Worm (Caenorhabditis elegans) whole organism, young adult: ENCODE results near the gene prdx-3.

Experiments used
- C06A6.2 ChIP-seq: fragments of 200-800 bp; sonication (Bioruptor generic); conservative IDR thresholded peaks from 2 replicates; pipeline ENCODE4 v1.3.6; 2022; ENCODE audit warnings: missing genetic modification characterization, missing compliant biosample characterization
- C17E4.6 ChIP-seq: fragments of 200-800 bp; sonication (Bioruptor generic); IDR thresholded peaks from 2 replicates; pipeline ENCODE4 v1.3.6; 2022; ENCODE audit warnings: missing genetic modification reagents, missing genetic modification characterization, missing compliant biosample characterization
- F39B2.1 ChIP-seq: fragments of 200-800 bp; sonication (Bioruptor generic); IDR thresholded peaks from 2 replicates; pipeline ENCODE4 v1.3.6; 2022; ENCODE audit warnings: missing genetic modification reagents, missing genetic modification characterization, missing compliant biosample characterization
- F57C9.4 ChIP-seq: sonication (generic microtip); optimal IDR thresholded peaks from 2 replicates; lab custom pipeline; 2017; ENCODE audit warnings: mild to moderate bottlenecking, missing genetic modification characterization, missing compliant biosample characterization
- K11D2.4 ChIP-seq: fragments of 200-800 bp; sonication (Bioruptor generic); IDR thresholded peaks from 2 replicates; pipeline ENCODE4 v1.3.6; 2022; ENCODE audit warnings: missing genetic modification reagents, missing genetic modification characterization, missing compliant biosample characterization
- K12H6.12 ChIP-seq: fragments of 200-800 bp; sonication (Bioruptor generic); optimal IDR thresholded peaks from 2 replicates; lab custom pipeline; 2018; ENCODE audit warnings: mild to moderate bottlenecking, missing genetic modification characterization, missing compliant biosample characterization
- T07F8.4 ChIP-seq: sonication (generic microtip); optimal IDR thresholded peaks from 2 replicates; lab custom pipeline; 2016; ENCODE audit warnings: mild to moderate bottlenecking, missing genetic modification characterization, moderate library complexity, missing compliant biosample characterization
- Y53G8AR.9 ChIP-seq: fragments of 200-800 bp; sonication (Bioruptor generic); conservative IDR thresholded peaks from 2 replicates; pipeline ENCODE4 v1.3.6; 2022; ENCODE audit warnings: missing genetic modification reagents, missing genetic modification characterization, missing compliant biosample characterization
- Y67H2A.10 ChIP-seq: fragments of 200-800 bp; sonication (Bioruptor generic); conservative IDR thresholded peaks from 2 replicates; pipeline ENCODE4 v1.3.6; 2022; ENCODE audit warnings: missing genetic modification reagents, missing genetic modification characterization, missing compliant biosample characterization
- Y79H2A.3 ChIP-seq: fragments of 200-800 bp; sonication (Bioruptor generic); conservative IDR thresholded peaks from 2 replicates; pipeline ENCODE4 v1.3.6; 2022; ENCODE audit warnings: missing genetic modification reagents, missing genetic modification characterization, missing compliant biosample characterization
- athp-1 ChIP-seq: sonication (generic microtip); optimal IDR thresholded peaks from 2 replicates; lab custom pipeline; 2017; ENCODE audit warnings: mild to moderate bottlenecking, missing genetic modification characterization, missing compliant biosample characterization
- cebp-2 ChIP-seq: fragments of 200-800 bp; sonication (Bioruptor generic); IDR thresholded peaks from 2 replicates; pipeline ENCODE4 v1.3.6; 2022; ENCODE audit warnings: missing genetic modification characterization, missing compliant biosample characterization
- ceh-79 ChIP-seq: sonication (generic microtip); optimal IDR thresholded peaks from 2 replicates; lab custom pipeline; 2017; ENCODE audit warnings: mild to moderate bottlenecking, missing genetic modification characterization, missing compliant biosample characterization
- ceh-91 ChIP-seq: fragments of 200-800 bp; sonication (Bioruptor generic); IDR thresholded peaks from 2 replicates; pipeline ENCODE4 v1.3.6; 2022; ENCODE audit warnings: missing genetic modification reagents, missing genetic modification characterization, missing compliant biosample characterization
- die-1 ChIP-seq: sonication (generic microtip); optimal IDR thresholded peaks from 2 replicates; lab custom pipeline; 2016; ENCODE audit warnings: missing genotype, mild to moderate bottlenecking, missing genetic modification characterization, missing compliant biosample characterization
- dox-1 ChIP-seq: fragments of 200-800 bp; sonication (Bioruptor generic); IDR thresholded peaks from 2 replicates; pipeline ENCODE4 v1.3.6; 2022; ENCODE audit warnings: missing genetic modification reagents, missing genetic modification characterization, missing compliant biosample characterization
- dpl-1 ChIP-seq: fragments of 150-350 bp; optimal IDR thresholded peaks from 2 replicates; lab custom pipeline; 2014; ENCODE audit warnings: missing biosample characterization, missing genetic modification reagents, missing genetic modification characterization
- egl-18 ChIP-seq: fragments of 200-800 bp; sonication (Bioruptor generic); IDR thresholded peaks from 2 replicates; pipeline ENCODE4 v1.3.6; 2022; ENCODE audit warnings: missing genetic modification reagents, missing genetic modification characterization, missing compliant biosample characterization
- egrh-3 ChIP-seq: fragments of 200-800 bp; sonication (Bioruptor generic); IDR thresholded peaks from 2 replicates; pipeline ENCODE4 v1.3.6; 2022; ENCODE audit warnings: missing genetic modification reagents, missing genetic modification characterization, missing compliant biosample characterization
- ekl-4 ChIP-seq: fragments of 200-800 bp; sonication (Bioruptor generic); IDR thresholded peaks from 2 replicates; pipeline ENCODE4 v1.3.6; 2022; ENCODE audit warnings: missing genetic modification reagents, missing genetic modification characterization, missing compliant biosample characterization
- him-1 ChIP-seq: sonication (generic microtip); optimal IDR thresholded peaks from 2 replicates; lab custom pipeline; 2016; ENCODE audit warnings: missing genotype, missing genetic modification reagents, missing genetic modification characterization, missing compliant biosample characterization
- hlh-26 ChIP-seq: fragments of 200-800 bp; sonication (Bioruptor generic); conservative IDR thresholded peaks from 2 replicates; pipeline ENCODE4 v1.3.6; 2022; ENCODE audit warnings: missing genetic modification reagents, missing genetic modification characterization, missing compliant biosample characterization
- hmg-20 ChIP-seq: fragments of 200-800 bp; sonication (Bioruptor generic); IDR thresholded peaks from 2 replicates; pipeline ENCODE4 v1.3.6; 2022; ENCODE audit warnings: missing genetic modification reagents, missing genetic modification characterization, missing compliant biosample characterization
- hsf-1 ChIP-seq: fragments of 200-800 bp; sonication (Bioruptor generic); IDR thresholded peaks from 2 replicates; pipeline ENCODE4 v1.3.6; 2022; ENCODE audit warnings: missing genetic modification reagents, missing genetic modification characterization, missing compliant biosample characterization
- let-526 ChIP-seq: fragments of 200-800 bp; sonication (Bioruptor generic); IDR thresholded peaks from 2 replicates; pipeline ENCODE4 v1.3.6; 2022; ENCODE audit warnings: missing genetic modification reagents, missing genetic modification characterization, missing compliant biosample characterization
- lsl-1 ChIP-seq: fragments of 200-800 bp; sonication (Bioruptor generic); optimal IDR thresholded peaks from 2 replicates; lab custom pipeline; 2018; ENCODE audit warnings: mild to moderate bottlenecking, missing genetic modification characterization, moderate library complexity, missing compliant biosample characterization
- lsy-27 ChIP-seq: sonication (generic microtip); optimal IDR thresholded peaks from 2 replicates; lab custom pipeline; 2017; ENCODE audit warnings: missing genetic modification characterization, mild to moderate bottlenecking, missing compliant biosample characterization, antibody characterized with exemption, missing genotype, borderline replicate concordance; ENCODE audit not compliant: insufficient read depth
- madf-10 ChIP-seq: sonication (generic microtip); optimal IDR thresholded peaks from 2 replicates; lab custom pipeline; 2016; ENCODE audit warnings: mild to moderate bottlenecking, missing genetic modification characterization, missing compliant biosample characterization
- madf-6 ChIP-seq: fragments of 200-800 bp; sonication (Bioruptor generic); IDR thresholded peaks from 2 replicates; pipeline ENCODE4 v1.3.6; 2022; ENCODE audit warnings: missing genetic modification reagents, missing genetic modification characterization, missing compliant biosample characterization
- madf-8 ChIP-seq: fragments of 200-800 bp; sonication (Bioruptor generic); conservative IDR thresholded peaks from 2 replicates; pipeline ENCODE4 v1.3.6; 2022; ENCODE audit warnings: missing genetic modification reagents, missing genetic modification characterization, missing compliant biosample characterization
- nfyb-1 ChIP-seq: fragments of 200-800 bp; sonication (Bioruptor generic); IDR thresholded peaks from 2 replicates; pipeline ENCODE4 v1.3.6; 2022; ENCODE audit warnings: missing genetic modification reagents, missing genetic modification characterization, missing compliant biosample characterization
- nhr-90 ChIP-seq: sonication (generic microtip); optimal IDR thresholded peaks from 2 replicates; lab custom pipeline; 2016; ENCODE audit warnings: missing genotype, mild to moderate bottlenecking, missing genetic modification characterization, missing compliant biosample characterization
- rec-8 ChIP-seq, 2 experiments: sonication (generic microtip); optimal IDR thresholded peaks; 2 replicates each; lab custom pipeline; 2016; ENCODE audit warnings: mild to moderate bottlenecking in 2 of 2, missing genetic modification characterization in 2 of 2, missing genetic modification reagents in 2 of 2, missing genotype in 2 of 2, missing biosample characterization in 1 of 2, missing compliant biosample characterization in 1 of 2, moderate library complexity in 1 of 2
- snpc-1.1 ChIP-seq: sonication (generic microtip); optimal IDR thresholded peaks from 2 replicates; lab custom pipeline; 2017; ENCODE audit warnings: missing genetic modification characterization, mild to moderate bottlenecking, missing compliant biosample characterization, antibody characterized with exemption, moderate library complexity, missing genotype, missing genetic modification reagents; ENCODE audit not compliant: insufficient read depth
- snpc-4 ChIP-seq, 5 experiments: fragments of 150-350 bp in 1 of 5; sonication (generic microtip) in 4 of 5; optimal IDR thresholded peaks; 2 replicates each; lab custom pipeline; 2014 to 2018; ENCODE audit warnings: missing genetic modification characterization in 5 of 5, missing biosample characterization in 3 of 5, antibody characterized with exemption in 2 of 5, mild to moderate bottlenecking in 2 of 5, missing compliant biosample characterization in 2 of 5, missing genotype in 2 of 5, moderate library complexity in 2 of 5, missing genetic modification reagents in 1 of 5
- somi-1 ChIP-seq: fragments of 200-800 bp; sonication (Bioruptor generic); optimal IDR thresholded peaks from 2 replicates; lab custom pipeline; 2018; ENCODE audit warnings: mild to moderate bottlenecking, missing genetic modification characterization, missing compliant biosample characterization
- tbp1 ChIP-seq: fragments of 200-800 bp; sonication (Bioruptor generic); optimal IDR thresholded peaks from 2 replicates; lab custom pipeline; 2018; ENCODE audit warnings: mild to moderate bottlenecking, missing genetic modification characterization, missing compliant biosample characterization
- tlf-1 ChIP-seq: fragments of 200-800 bp; sonication (Bioruptor generic); optimal IDR thresholded peaks from 2 replicates; lab custom pipeline; 2018; ENCODE audit warnings: mild to moderate bottlenecking, missing genetic modification characterization, missing compliant biosample characterization
- xnd-1 ChIP-seq: sonication (generic microtip); optimal IDR thresholded peaks from 2 replicates; lab custom pipeline; 2016; ENCODE audit warnings: missing genotype, missing genetic modification reagents, missing genetic modification characterization, missing compliant biosample characterization
- ztf-18 ChIP-seq: sonication (generic microtip); optimal IDR thresholded peaks from 2 replicates; lab custom pipeline; 2016; ENCODE audit warnings: missing genotype, mild to moderate bottlenecking, missing genetic modification characterization, missing compliant biosample characterization
- ztf-25 ChIP-seq: fragments of 200-800 bp; sonication (Bioruptor generic); IDR thresholded peaks from 2 replicates; pipeline ENCODE4 v1.3.6; 2022; ENCODE audit warnings: missing genetic modification reagents, missing genetic modification characterization, missing compliant biosample characterization
- ztf-26 ChIP-seq: sonication (generic microtip); optimal IDR thresholded peaks from 2 replicates; lab custom pipeline; 2017; ENCODE audit warnings: missing genetic modification characterization, missing compliant biosample characterization

The prdx-3 gene

DNA sequence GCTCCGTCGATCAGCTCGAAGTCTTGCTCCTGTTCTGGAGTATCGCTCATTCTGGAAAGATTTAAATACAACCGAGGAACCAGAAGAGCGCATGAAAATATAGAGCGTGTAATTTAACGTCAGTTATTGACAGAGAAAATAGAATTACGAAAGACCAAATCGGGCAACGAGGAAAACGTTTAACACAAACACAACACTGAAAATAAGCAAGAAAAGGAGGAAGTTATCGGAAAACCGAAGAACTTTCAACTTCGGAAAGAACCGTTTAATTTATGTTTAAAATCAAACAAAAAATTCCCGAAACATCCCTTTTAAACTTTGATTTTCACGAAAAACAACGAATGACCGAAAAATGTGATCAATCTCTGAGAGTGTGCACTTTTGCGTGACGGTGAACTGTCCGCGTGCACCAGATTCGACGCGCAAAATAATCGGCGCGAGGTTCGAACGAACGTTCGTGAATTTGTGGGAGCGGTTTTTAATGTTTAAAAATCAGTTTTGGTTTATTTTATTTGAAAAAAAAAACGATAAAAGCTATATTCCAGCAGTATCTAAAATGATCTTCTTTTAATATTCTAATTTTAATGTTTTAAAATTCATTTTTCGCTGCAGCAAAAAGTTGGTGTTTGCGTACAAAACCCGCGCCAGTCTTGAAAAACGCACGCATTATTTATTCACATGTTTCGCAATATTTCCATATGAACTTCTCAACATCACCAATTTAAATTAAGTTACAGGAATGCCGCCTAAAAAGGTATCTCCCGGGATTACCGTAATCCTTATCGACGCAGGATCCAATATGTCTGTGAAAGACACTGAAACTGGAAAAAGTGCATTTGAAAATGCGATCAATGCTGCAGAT, 12.1 kb downstream of the prdx-3 start, which contains the start of the genes R07E5.7 and cku-80 (continued):
- no peak for TF ChIP-seq snpc-4 (GFP tag; optimal IDR thresholded peaks at IDR 0.05; lab: Kevin White, UChicago)
- peak; percentile 4 to 77 (median 53) for TF ChIP-seq snpc-4 (tag; optimal IDR thresholded peaks at IDR 0.05; lab: Kevin White, UChicago)
- no peak for TF ChIP-seq hmg-20 (GFP tag; lab: Robert Waterston, UW)
- TF ChIP-seq nfyb-1 (GFP tag; lab: Robert Waterston, UW) = no peak
- TF ChIP-seq madf-10 = no peak
- no peak for TF ChIP-seq egrh-3 (GFP tag; lab: Robert Waterston, UW)
- no peak for TF ChIP-seq somi-1 (GFP tag; lab: Kevin White, UChicago)
- TF ChIP-seq F57C9.4 (tag; lab: Kevin White, UChicago) = no peak
- TF ChIP-seq ztf-25 (GFP tag; lab: Robert Waterston, UW) = no peak
- TF ChIP-seq F39B2.1 (GFP tag; lab: Robert Waterston, UW) = no peak
- no peak for TF ChIP-seq dox-1 (GFP tag; lab: Robert Waterston, UW)
- peak; percentile 33 for TF ChIP-seq K12H6.12
- no peak for TF ChIP-seq hlh-26 (GFP tag; lab: Robert Waterston, UW)
- peak; percentile 33 for TF ChIP-seq snpc-1.1 (tag; lab: Kevin White, UChicago)
- TF ChIP-seq ceh-79 (tag; lab: Kevin White, UChicago) = no peak
- TF ChIP-seq Y79H2A.3 (GFP tag; lab: Robert Waterston, UW) = no peak
- TF ChIP-seq let-526 (GFP tag; lab: Robert Waterston, UW) = no peak
- no peak for TF ChIP-seq xnd-1 (tag; lab: Kevin White, UChicago)
- TF ChIP-seq lsl-1 (GFP tag; lab: Kevin White, UChicago) = peak; percentile 45
- TF ChIP-seq lsy-27 (tag; lab: Kevin White, UChicago) = no peak
- TF ChIP-seq tbp1 (GFP tag; lab: Kevin White, UChicago) = peak; percentile 43
- TF ChIP-seq ztf-26 (tag; lab: Kevin White, UChicago) = no peak
- TF ChIP-seq Y53G8AR.9 (GFP tag; lab: Robert Waterston, UW) = no peak
- TF ChIP-seq him-1 = no peak
- TF ChIP-seq tlf-1 = peak; percentile 27
- peak; percentile 72 for TF ChIP-seq dpl-1

DNA sequence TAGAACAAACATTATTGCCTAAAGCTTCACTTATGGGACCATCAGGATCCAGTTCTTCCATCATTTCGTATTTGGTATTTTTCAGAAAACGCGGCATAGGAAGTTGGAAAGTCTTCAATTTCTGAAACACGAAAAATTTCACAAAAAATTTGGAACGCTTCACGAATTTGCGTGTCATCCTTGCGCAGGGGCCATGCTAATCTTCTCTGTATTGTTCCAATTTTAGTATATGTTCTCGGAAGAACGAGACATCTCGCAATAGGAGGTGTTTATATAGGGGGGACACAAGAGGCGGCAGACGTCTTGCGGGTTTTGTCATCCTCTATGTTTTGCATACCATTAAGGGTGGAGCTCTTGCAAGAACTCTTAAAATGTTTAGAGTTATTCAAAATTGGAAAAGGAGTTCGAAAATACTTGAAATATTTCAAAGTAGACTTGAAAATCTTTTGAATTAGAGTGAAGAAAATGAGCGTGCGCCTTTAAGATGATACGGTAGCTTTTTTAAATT, 19.5 kb downstream of the prdx-3 start:
- TF ChIP-seq snpc-4 (GFP tag; optimal IDR thresholded peaks at IDR 0.05; lab: Kevin White, UChicago) (peak; percentile 66), snpc-4 (tag; optimal IDR thresholded peaks at IDR 0.05; lab: Kevin White, UChicago) (peak; percentile 85 to 99 (median 92)), tbp1 (GFP tag; lab: Kevin White, UChicago) (peak; percentile 79), athp-1 (tag; lab: Kevin White, UChicago) (peak; percentile 2), C06A6.2 (peak; percentile 59), Y53G8AR.9 (GFP tag; lab: Robert Waterston, UW) (0 out of 2 replicates have a peak, but pooled peaks have one; percentile 20), T07F8.4 (tag; lab: Kevin White, UChicago) (peak; percentile 30), hsf-1 (GFP tag; lab: Robert Waterston, UW) (peak; percentile 68), madf-6 (peak; percentile 95), ztf-25 (GFP tag; lab: Robert Waterston, UW) (peak; percentile 63; the same call in 1 of the 2 replicates), nhr-90 (tag; lab: Kevin White, UChicago) (peak; percentile 33), snpc-1.1 (tag; lab: Kevin White, UChicago) (peak; percentile 85), rec-8 (tag; optimal IDR thresholded peaks at IDR 0.05; lab: Kevin White, UChicago) (peak in 1 of 2 experiments; percentile 34), ceh-91 (GFP tag; lab: Robert Waterston, UW) (peak; percentile 45; the same call in 1 of the 2 replicates), dox-1 (GFP tag; lab: Robert Waterston, UW) (peak; percentile 80), xnd-1 (tag; lab: Kevin White, UChicago) (peak; percentile 71), lsl-1 (GFP tag; lab: Kevin White, UChicago) (peak; percentile 75), egl-18 (peak; percentile 68; the same call in 1 of the 2 replicates), madf-8 (peak; percentile 90), Y67H2A.10 (GFP tag; lab: Robert Waterston, UW) (0 out of 2 replicates have a peak, but pooled peaks have one; percentile 17), C17E4.6 (GFP tag; lab: Robert Waterston, UW) (peak; percentile 70; the same call in 1 of the 2 replicates), cebp-2 (GFP tag; lab: Robert Waterston, UW) (peak; percentile 82; the same call in 1 of the 2 replicates), K11D2.4 (GFP tag; lab: Robert Waterston, UW) (peak; percentile 32; the same call in 1 of the 2 replicates), die-1 (peak; percentile 58), hmg-20 (GFP tag; lab: Robert Waterston, UW) (peak; percentile 71; the same call in 1 of the 2 replicates), ekl-4 (GFP tag; lab: Robert Waterston, UW) (peak; percentile 90), ztf-18 (tag; lab: Kevin White, UChicago) (peak; percentile 23)
